Worm (Caenorhabditis elegans): ENCODE results near the gene F39H12.1.

DNA sequence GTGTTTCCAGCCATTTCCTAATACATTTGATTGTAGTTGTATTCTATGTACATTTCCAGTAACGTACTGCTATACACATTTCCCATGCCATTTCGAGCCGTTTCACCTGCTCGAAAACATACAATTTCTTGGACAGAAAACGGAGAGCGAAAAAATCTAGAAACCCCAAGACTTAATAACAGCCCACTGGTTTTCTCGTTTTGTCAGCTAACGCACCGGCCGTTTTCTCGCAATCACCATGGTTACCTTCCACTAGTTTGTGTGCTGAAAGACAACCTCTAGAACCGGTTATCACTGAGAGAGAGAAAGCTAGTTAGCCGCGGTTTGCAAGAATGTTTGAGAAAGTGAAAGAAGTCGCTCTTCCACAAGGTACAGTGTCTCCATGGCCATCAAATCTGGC is 4.4 kb upstream of the F39H12.1 start:
- TF ChIP-seq hmg-1.2 (GFP tag; IDR thresholded peaks at IDR 0.05) (no peak), nhr-120 (GFP tag; IDR thresholded peaks at IDR 0.05) (no peak), ekl-4 (GFP tag; IDR thresholded peaks at IDR 0.05) (no peak), sdz-38 (tag; optimal IDR thresholded peaks at IDR 0.05) (no peak), K12H6.12 (tag; optimal IDR thresholded peaks at IDR 0.05) (no peak), lin-35 (GFP tag; optimal IDR thresholded peaks at IDR 0.05) (no peak), him-1 (tag; optimal IDR thresholded peaks at IDR 0.05) (no peak)

Measured in whole organism, young adult.